Fruit fly (Drosophila melanogaster) Kc167 (cell line): ENCODE data around the gene Lsm12a.

Experiments
- Sin3A ChIP-seq: fragments of >200 bp; optimal IDR thresholded peaks from 2 replicates; lab custom pipeline; 2018; ENCODE audit warnings: missing external identifiers
- h ChIP-seq: fragments of >200 bp; optimal IDR thresholded peaks from 3 replicates; lab custom pipeline; 2018; ENCODE audit warnings: missing external identifiers
- insv ChIP-seq: fragments of >200 bp; optimal IDR thresholded peaks from 3 replicates; lab custom pipeline; 2018; ENCODE audit warnings: missing external identifiers
- psq ChIP-seq: fragments of >200 bp; optimal IDR thresholded peaks from 2 replicates; lab custom pipeline; 2017; ENCODE audit warnings: missing external identifiers

- TF ChIP-seq insv (lab: Kevin White, UChicago) (no peak), Sin3A (lab: Kevin White, UChicago) (no peak), psq (lab: Kevin White, UChicago) (no peak), h (lab: Kevin White, UChicago) (no peak)
Observed at dm6 chrX:12007593-12007992, 10.8 kb upstream of the Lsm12a start.
